Fruit fly (Drosophila melanogaster) whole organism, adult: Measurements from ENCODE around the gene CG31468.

ENCODE experiments used
- CG11617 ChIP-seq: fragments of 200-800 bp; sonication (Bioruptor generic); optimal IDR thresholded peaks from 2 replicates; lab custom pipeline; 2017; ENCODE audit warnings: mild to moderate bottlenecking, missing biosample characterization, missing genetic modification reagents, missing genetic modification characterization
- CG12768 ChIP-seq: fragments of 200-800 bp; sonication (Bioruptor generic); optimal IDR thresholded peaks from 2 replicates; lab custom pipeline; 2017; ENCODE audit warnings: missing biosample characterization, missing genetic modification characterization, mild to moderate bottlenecking, moderate library complexity, missing genetic modification reagents
- CG14711 ChIP-seq: fragments of 200-800 bp; sonication (Bioruptor generic); optimal IDR thresholded peaks from 2 replicates; lab custom pipeline; 2018; ENCODE audit warnings: missing biosample characterization, mild to moderate bottlenecking, missing genetic modification characterization, moderate library complexity
- CG1620 ChIP-seq: fragments of 200-800 bp; sonication (Bioruptor generic); optimal IDR thresholded peaks from 2 replicates; lab custom pipeline; 2016; ENCODE audit warnings: missing biosample characterization, missing genetic modification characterization
- CG33017 ChIP-seq: fragments of 200-800 bp; sonication (Bioruptor generic); optimal IDR thresholded peaks from 2 replicates; lab custom pipeline; 2018; ENCODE audit warnings: missing biosample characterization, mild to moderate bottlenecking, missing genetic modification characterization, moderate library complexity
- CG5204 ChIP-seq: fragments of 200-800 bp; sonication (Bioruptor generic); optimal IDR thresholded peaks from 2 replicates; lab custom pipeline; 2016; ENCODE audit warnings: missing biosample characterization, missing genetic modification characterization
- CG7045 ChIP-seq: fragments of 200-800 bp; sonication (Bioruptor generic); optimal IDR thresholded peaks from 2 replicates; lab custom pipeline; 2017; ENCODE audit warnings: missing biosample characterization, mild to moderate bottlenecking, missing genetic modification characterization
- CG7101 ChIP-seq: fragments of 200-800 bp; sonication (Bioruptor generic); optimal IDR thresholded peaks from 2 replicates; lab custom pipeline; 2018; ENCODE audit warnings: missing biosample characterization, mild to moderate bottlenecking, missing genetic modification characterization, moderate library complexity
- Clk ChIP-seq: fragments of 200-800 bp; sonication (Bioruptor generic); optimal IDR thresholded peaks from 2 replicates; lab custom pipeline; 2017; ENCODE audit warnings: missing biosample characterization, missing genetic modification characterization
- Crg-1 ChIP-seq: fragments of 200-800 bp; sonication (Bioruptor generic); optimal IDR thresholded peaks from 2 replicates; lab custom pipeline; 2016; ENCODE audit warnings: missing biosample characterization, missing genetic modification characterization
- Hr96 ChIP-seq: fragments of 200-800 bp; sonication (Bioruptor generic); optimal IDR thresholded peaks from 2 replicates; lab custom pipeline; 2016; ENCODE audit warnings: missing biosample characterization, missing genetic modification characterization
- Mnt ChIP-seq: fragments of 200-800 bp; sonication (Bioruptor generic); optimal IDR thresholded peaks from 2 replicates; lab custom pipeline; 2016; ENCODE audit warnings: missing biosample characterization, mild to moderate bottlenecking, missing genetic modification characterization
- bab1 ChIP-seq: fragments of 200-800 bp; sonication (Bioruptor generic); optimal IDR thresholded peaks from 3 replicates; lab custom pipeline; 2019; ENCODE audit warnings: missing biosample characterization, mild to moderate bottlenecking, missing genetic modification characterization, moderate library complexity
- cic ChIP-seq: fragments of 200-800 bp; sonication (Bioruptor generic); optimal IDR thresholded peaks from 2 replicates; lab custom pipeline; 2017; ENCODE audit warnings: missing biosample characterization, mild to moderate bottlenecking, missing genetic modification characterization, moderate library complexity
- cnc ChIP-seq, 2 experiments: fragments of >200 bp; optimal IDR thresholded peaks; 2 replicates each; lab custom pipeline; 2017
- kay ChIP-seq: fragments of 200-800 bp; sonication (Bioruptor generic); peaks from one replicate; lab custom pipeline; 2016; ENCODE audit warnings: missing biosample characterization, missing genetic modification characterization, borderline replicate concordance
- ovo ChIP-seq: fragments of 200-800 bp; sonication (Bioruptor generic); optimal IDR thresholded peaks from 2 replicates; lab custom pipeline; 2016; ENCODE audit warnings: missing biosample characterization, missing genetic modification characterization
- pad ChIP-seq: fragments of 200-800 bp; sonication (Bioruptor generic); optimal IDR thresholded peaks from 3 replicates; lab custom pipeline; 2017; ENCODE audit warnings: missing biosample characterization, missing genetic modification characterization, mild to moderate bottlenecking, moderate library complexity, missing genetic modification reagents
- tj ChIP-seq: fragments of 200-800 bp; sonication (Bioruptor generic); optimal IDR thresholded peaks from 3 replicates; lab custom pipeline; 2017; ENCODE audit warnings: missing biosample characterization, mild to moderate bottlenecking, missing genetic modification characterization, moderate library complexity
- toe ChIP-seq: fragments of 200-800 bp; sonication (Bioruptor generic); optimal IDR thresholded peaks from 2 replicates; lab custom pipeline; 2016; ENCODE audit warnings: missing biosample characterization, missing genetic modification characterization

CG31468 gene

dm6 chr3R:23704383-23705033 lies 4.4 kb upstream of the CG31468 start, which contains the start of gene Gba1b:
Gene Gba1b (plus strand): TSS chr3R:23704804.
- TF ChIP-seq CG33017 (tag; lab: Kevin White, UChicago) (no peak), ovo (no peak), Mnt (GFP tag; lab: Kevin White, UChicago) (no peak), CG1620 (GFP tag; lab: Kevin White, UChicago) (no peak), bab1 (GFP tag; lab: Kevin White, UChicago) (no peak), CG7101 (tag; lab: Kevin White, UChicago) (no peak), tj (GFP tag; lab: Kevin White, UChicago) (no peak), CG5204 (GFP tag; lab: Kevin White, UChicago) (no peak), Crg-1 (GFP tag; lab: Kevin White, UChicago) (no peak), CG7045 (no peak), cnc (optimal IDR thresholded peaks at IDR 0.05; lab: Kevin White, UChicago) (no peak), CG14711 (tag; lab: Kevin White, UChicago) (no peak)

- TF ChIP-seq bab1 (GFP tag; lab: Kevin White, UChicago) (no peak), CG5204 (GFP tag; lab: Kevin White, UChicago) (no peak), pad (GFP tag; lab: Kevin White, UChicago) (no peak), Clk (GFP tag; lab: Kevin White, UChicago) (no peak), cic (no peak), CG12768 (GFP tag; lab: Kevin White, UChicago) (no peak), toe (no peak), Mnt (GFP tag; lab: Kevin White, UChicago) (no peak), Crg-1 (GFP tag; lab: Kevin White, UChicago) (no peak), kay (GFP tag; lab: Kevin White, UChicago) (no peak), CG33017 (tag; lab: Kevin White, UChicago) (no peak), Hr96 (GFP tag; lab: Kevin White, UChicago) (no peak), ovo (no peak), CG7045 (no peak), CG11617 (GFP tag; lab: Kevin White, UChicago) (no peak)
Observed at dm6 chr3R:23702461-23702860, 2.3 kb upstream of the CG31468 start, which contains the start of gene Qsox4. Gene Qsox4 (plus strand): TSS chr3R:23702761.

DNA sequence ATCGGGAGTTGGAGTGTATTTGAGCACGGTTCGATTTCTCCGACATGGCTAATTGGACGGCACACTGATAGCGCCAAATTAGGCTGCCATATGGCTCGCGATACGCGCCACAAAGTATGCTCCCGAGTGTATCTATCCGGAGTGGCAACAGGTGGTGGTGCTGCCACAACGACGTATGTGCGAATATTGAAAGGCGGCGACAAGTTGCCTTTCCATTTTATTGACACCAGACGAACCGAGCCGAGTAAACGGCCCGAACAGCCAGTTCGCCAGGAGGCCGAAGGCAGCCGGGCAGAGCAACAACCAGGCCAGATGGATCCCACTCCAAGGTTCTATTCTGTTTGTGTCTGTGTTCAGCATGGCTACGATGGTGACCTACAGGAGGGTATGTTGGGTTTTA lies 1.3 kb downstream of the CG31468 start, which contains the start of gene prt:
Gene prt (minus strand): TSS at position 193 of the 400 bp plus-strand sequence.
- no peak for TF ChIP-seq CG7101 (tag; lab: Kevin White, UChicago)
- TF ChIP-seq Mnt (GFP tag; lab: Kevin White, UChicago): no peak
- TF ChIP-seq CG33017 (tag; lab: Kevin White, UChicago): no peak
- no peak for TF ChIP-seq kay (GFP tag; lab: Kevin White, UChicago)
- TF ChIP-seq CG7045: no peak
- no peak for TF ChIP-seq CG5204 (GFP tag; lab: Kevin White, UChicago)
- no peak for TF ChIP-seq CG1620 (GFP tag; lab: Kevin White, UChicago)
- TF ChIP-seq Hr96 (GFP tag; lab: Kevin White, UChicago): no peak
- TF ChIP-seq CG14711 (tag; lab: Kevin White, UChicago): no peak
- TF ChIP-seq bab1 (GFP tag; lab: Kevin White, UChicago): no peak
- TF ChIP-seq toe: no peak
- TF ChIP-seq Clk (GFP tag; lab: Kevin White, UChicago): no peak
- no peak for TF ChIP-seq Crg-1 (GFP tag; lab: Kevin White, UChicago)
- TF ChIP-seq tj (GFP tag; lab: Kevin White, UChicago): no peak
- TF ChIP-seq CG12768 (GFP tag; lab: Kevin White, UChicago): no peak
- TF ChIP-seq cic: no peak
- TF ChIP-seq ovo: no peak
- no peak for TF ChIP-seq cnc (optimal IDR thresholded peaks at IDR 0.05; lab: Kevin White, UChicago)
- no peak for TF ChIP-seq pad (GFP tag; lab: Kevin White, UChicago)

DNA sequence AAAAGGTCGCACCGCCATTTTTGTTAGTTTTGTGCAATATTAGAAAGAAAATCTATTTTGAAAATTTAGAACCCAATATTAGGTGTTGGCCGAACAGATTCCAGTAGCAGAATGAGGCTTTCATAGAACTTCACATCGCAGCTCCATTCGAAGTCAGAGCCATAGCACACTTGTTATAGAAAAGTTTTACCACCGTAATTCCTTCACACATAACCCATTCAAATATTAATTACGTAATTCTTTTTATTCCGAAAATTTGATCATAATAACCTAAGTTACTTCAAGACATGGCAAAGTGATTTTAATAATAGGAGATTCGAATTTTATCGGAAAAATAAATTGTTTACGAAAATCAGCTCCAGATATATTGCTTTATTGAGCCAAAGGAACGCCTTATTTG lies 4.0 kb downstream of the CG31468 start, which contains the start of gene CG10252:
Gene CG10252 (minus strand): TSS at position 101 of the 400 bp plus-strand sequence.
- no peak for TF ChIP-seq Mnt (GFP tag; lab: Kevin White, UChicago)
- TF ChIP-seq CG1620 (GFP tag; lab: Kevin White, UChicago): no peak
- no peak for TF ChIP-seq tj (GFP tag; lab: Kevin White, UChicago)
- TF ChIP-seq CG5204 (GFP tag; lab: Kevin White, UChicago): no peak
- TF ChIP-seq ovo: no peak
- TF ChIP-seq CG12768 (GFP tag; lab: Kevin White, UChicago): no peak
- no peak for TF ChIP-seq CG11617 (GFP tag; lab: Kevin White, UChicago)
- no peak for TF ChIP-seq bab1 (GFP tag; lab: Kevin White, UChicago)
- TF ChIP-seq CG14711 (tag; lab: Kevin White, UChicago): no peak
- TF ChIP-seq pad (GFP tag; lab: Kevin White, UChicago): no peak
- no peak for TF ChIP-seq Crg-1 (GFP tag; lab: Kevin White, UChicago)
- no peak for TF ChIP-seq cnc (optimal IDR thresholded peaks at IDR 0.05; lab: Kevin White, UChicago)
- no peak for TF ChIP-seq kay (GFP tag; lab: Kevin White, UChicago)

dm6 chr3R:23694579-23695033 lies 5.5 kb downstream of the CG31468 start, which contains the start of gene CG10254:
Gene CG10254 (minus strand): TSS chr3R:23694983.
- TF ChIP-seq CG5204 (GFP tag; lab: Kevin White, UChicago) (no peak), bab1 (GFP tag; lab: Kevin White, UChicago) (peak; percentile 34)

DNA sequence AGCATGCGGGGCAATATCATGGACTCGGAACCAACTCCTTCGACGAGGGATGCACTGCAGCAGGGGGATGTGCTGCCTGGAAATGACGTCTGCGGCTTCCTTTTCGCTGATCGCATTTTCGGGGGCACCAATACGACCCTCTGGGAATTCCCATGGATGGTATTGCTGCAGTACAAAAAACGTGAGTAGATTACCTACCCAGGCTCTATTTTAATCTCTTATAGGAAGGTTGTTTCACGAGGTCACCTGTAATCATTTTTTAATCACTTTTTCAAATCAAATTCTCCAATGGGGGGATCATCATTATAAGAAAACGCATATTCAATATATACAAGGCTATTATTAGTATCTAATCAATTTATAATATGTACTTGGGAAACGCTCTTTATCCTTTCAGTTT lies 13.2 kb downstream of the CG31468 start:
- TF ChIP-seq cnc (optimal IDR thresholded peaks at IDR 0.05; lab: Kevin White, UChicago): no peak
- no peak for TF ChIP-seq CG14711 (tag; lab: Kevin White, UChicago)
- no peak for TF ChIP-seq Hr96 (GFP tag; lab: Kevin White, UChicago)
- TF ChIP-seq CG7045: no peak
- no peak for TF ChIP-seq Clk (GFP tag; lab: Kevin White, UChicago)
- no peak for TF ChIP-seq kay (GFP tag; lab: Kevin White, UChicago)
- TF ChIP-seq bab1 (GFP tag; lab: Kevin White, UChicago): no peak
- no peak for TF ChIP-seq CG12768 (GFP tag; lab: Kevin White, UChicago)
- TF ChIP-seq CG1620 (GFP tag; lab: Kevin White, UChicago): no peak
- no peak for TF ChIP-seq CG33017 (tag; lab: Kevin White, UChicago)
- no peak for TF ChIP-seq CG5204 (GFP tag; lab: Kevin White, UChicago)
- no peak for TF ChIP-seq CG7101 (tag; lab: Kevin White, UChicago)
- no peak for TF ChIP-seq Mnt (GFP tag; lab: Kevin White, UChicago)
- no peak for TF ChIP-seq ovo
- no peak for TF ChIP-seq pad (GFP tag; lab: Kevin White, UChicago)
